Worm (Caenorhabditis elegans) whole organism, L2 larva: Measurements from ENCODE around the gene gop-1.
A peak's percentile ranks its signal among the peaks of the same experiment; 100 is the strongest.

Experiments used
- C34F6.9 ChIP-seq: fragments of 150-350 bp; optimal IDR thresholded peaks from 2 replicates; lab custom pipeline; 2014; ENCODE audit warnings: missing biosample characterization, missing genetic modification characterization
- F13H6.1 ChIP-seq: sonication (generic microtip); optimal IDR thresholded peaks from 2 replicates; lab custom pipeline; 2016; ENCODE audit warnings: missing genetic modification characterization, missing compliant biosample characterization
- R02D3.7 ChIP-seq: fragments of 150-350 bp; optimal IDR thresholded peaks from 2 replicates; lab custom pipeline; 2014; ENCODE audit warnings: missing biosample characterization, missing genetic modification characterization
- Y55F3AM.14 ChIP-seq: fragments of 200-800 bp; sonication (Bioruptor generic); optimal IDR thresholded peaks from 2 replicates; lab custom pipeline; 2018; ENCODE audit warnings: mild to moderate bottlenecking, missing genetic modification characterization, missing compliant biosample characterization
- alr-1 ChIP-seq: fragments of 150-350 bp; optimal IDR thresholded peaks from 2 replicates; lab custom pipeline; 2014; ENCODE audit warnings: missing biosample characterization, missing genetic modification characterization
- aly-2 ChIP-seq: fragments of 150-350 bp; optimal IDR thresholded peaks from 2 replicates; lab custom pipeline; 2014; ENCODE audit warnings: missing biosample characterization, missing genetic modification characterization
- ama-1 ChIP-seq: fragments of 150-350 bp; optimal IDR thresholded peaks from 2 replicates; lab custom pipeline; 2018; ENCODE audit warnings: inconsistent platforms
- blmp-1 ChIP-seq: sonication (generic microtip); optimal IDR thresholded peaks from 2 replicates; lab custom pipeline; 2017; ENCODE audit warnings: missing genetic modification characterization, mild to moderate bottlenecking, missing compliant biosample characterization, antibody characterized with exemption, moderate library complexity; ENCODE audit not compliant: insufficient read depth
- dmd-4 ChIP-seq: sonication (generic microtip); optimal IDR thresholded peaks from 2 replicates; lab custom pipeline; 2017; ENCODE audit warnings: missing biosample characterization, missing genetic modification characterization
- egl-27 ChIP-seq: sonication (generic microtip); optimal IDR thresholded peaks from 3 replicates; lab custom pipeline; 2017; ENCODE audit warnings: missing biosample characterization, missing genetic modification reagents, missing genetic modification characterization
- elt-1 ChIP-seq: fragments of 150-350 bp; optimal IDR thresholded peaks from 2 replicates; lab custom pipeline; 2014; ENCODE audit warnings: missing biosample characterization, missing genetic modification characterization
- elt-3 ChIP-seq: sonication (generic microtip); optimal IDR thresholded peaks from 2 replicates; lab custom pipeline; 2017; ENCODE audit warnings: missing biosample characterization, missing genetic modification characterization
- fos-1 ChIP-seq: fragments of 150-350 bp; optimal IDR thresholded peaks from 2 replicates; lab custom pipeline; 2014; ENCODE audit warnings: missing biosample characterization, missing genetic modification characterization
- lin-11 ChIP-seq: fragments of 150-350 bp; sonication (generic microtip); optimal IDR thresholded peaks from 2 replicates; lab custom pipeline; 2014; ENCODE audit warnings: missing biosample characterization, missing genetic modification characterization, inconsistent platforms, mixed read lengths
- lin-13 ChIP-seq: fragments of 150-350 bp; optimal IDR thresholded peaks from 2 replicates; lab custom pipeline; 2014; ENCODE audit warnings: missing biosample characterization, missing genetic modification reagents, missing genetic modification characterization
- lsy-2 ChIP-seq, 2 experiments: fragments of 150-350 bp in 1 of 2; sonication (generic microtip) in 1 of 2; optimal IDR thresholded peaks; 2 replicates each; lab custom pipeline; 2014 to 2017; ENCODE audit warnings: missing biosample characterization in 2 of 2, missing genetic modification characterization in 2 of 2
- mbf-1 ChIP-seq: sonication (generic microtip); optimal IDR thresholded peaks from 2 replicates; lab custom pipeline; 2017; ENCODE audit warnings: missing biosample characterization, missing genetic modification characterization
- mdl-1 ChIP-seq, 2 experiments: fragments of 150-350 bp in 1 of 2; sonication (generic microtip) in 1 of 2; optimal IDR thresholded peaks; 2 replicates each; lab custom pipeline; 2017; ENCODE audit warnings: missing biosample characterization in 2 of 2, missing genetic modification characterization in 2 of 2
- nhr-11 ChIP-seq: fragments of 150-350 bp; optimal IDR thresholded peaks from 2 replicates; lab custom pipeline; 2014; ENCODE audit warnings: missing biosample characterization, missing genetic modification characterization
- nhr-12 ChIP-seq: fragments of 150-350 bp; optimal IDR thresholded peaks from 2 replicates; lab custom pipeline; 2014; ENCODE audit warnings: missing biosample characterization, missing genetic modification characterization
- nhr-129 ChIP-seq: fragments of 150-350 bp; optimal IDR thresholded peaks from 2 replicates; lab custom pipeline; 2014; ENCODE audit warnings: missing biosample characterization, missing genetic modification characterization
- nhr-21 ChIP-seq: fragments of 150-350 bp; optimal IDR thresholded peaks from 2 replicates; lab custom pipeline; 2014; ENCODE audit warnings: missing biosample characterization, missing genetic modification characterization
- nhr-23 ChIP-seq: fragments of 150-350 bp; optimal IDR thresholded peaks from 2 replicates; lab custom pipeline; 2014; ENCODE audit warnings: missing biosample characterization, missing genetic modification reagents, missing genetic modification characterization
- nhr-25 ChIP-seq: fragments of 150-350 bp; sonication (generic microtip); optimal IDR thresholded peaks from 3 replicates; lab custom pipeline; 2014; ENCODE audit warnings: missing biosample characterization, missing genetic modification characterization
- nhr-77 ChIP-seq: fragments of 150-350 bp; optimal IDR thresholded peaks from 2 replicates; lab custom pipeline; 2014; ENCODE audit warnings: missing biosample characterization, missing genetic modification characterization
- peb-1 ChIP-seq: fragments of 150-350 bp; optimal IDR thresholded peaks from 2 replicates; lab custom pipeline; 2014; ENCODE audit warnings: missing biosample characterization, missing genetic modification characterization
- sem-4 ChIP-seq: fragments of 150-350 bp; optimal IDR thresholded peaks from 2 replicates; lab custom pipeline; 2014; ENCODE audit warnings: missing biosample characterization, missing genetic modification reagents, missing genetic modification characterization
- skn-1 ChIP-seq: sonication (generic microtip); optimal IDR thresholded peaks from 2 replicates; lab custom pipeline; 2017; ENCODE audit warnings: missing biosample characterization, missing genetic modification characterization
- sma-3 ChIP-seq: sonication (generic microtip); optimal IDR thresholded peaks from 2 replicates; lab custom pipeline; 2016; ENCODE audit warnings: missing genetic modification reagents, missing genetic modification characterization, missing compliant biosample characterization
- snpc-4 ChIP-seq: fragments of 150-350 bp; optimal IDR thresholded peaks from 2 replicates; lab custom pipeline; 2014; ENCODE audit warnings: missing biosample characterization, missing genetic modification characterization
- unc-62 ChIP-seq: fragments of 150-350 bp; optimal IDR thresholded peaks from 2 replicates; lab custom pipeline; 2014; ENCODE audit warnings: missing biosample characterization, missing genetic modification reagents, missing genetic modification characterization
- zag-1 ChIP-seq: fragments of 150-350 bp; optimal IDR thresholded peaks from 2 replicates; lab custom pipeline; 2014; ENCODE audit warnings: missing biosample characterization, missing genetic modification characterization
- ztf-11 ChIP-seq: sonication (generic microtip); optimal IDR thresholded peaks from 2 replicates; lab custom pipeline; 2017; ENCODE audit warnings: missing biosample characterization, missing genetic modification characterization
- ztf-4 ChIP-seq: fragments of 150-350 bp; optimal IDR thresholded peaks from 2 replicates; lab custom pipeline; 2014; ENCODE audit warnings: missing biosample characterization, missing genetic modification characterization

The gop-1 gene

ce11 chrIII:5228839-5229238 is 25.4 kb upstream of the gop-1 start:
- TF ChIP-seq lin-13 (GFP tag; lab: Kevin White, UChicago) (no peak), nhr-77 (no peak), elt-3 (tag; lab: Kevin White, UChicago) (no peak), unc-62 (GFP tag; lab: Kevin White, UChicago) (no peak), sma-3 (GFP tag; lab: Kevin White, UChicago) (no peak), dmd-4 (tag; lab: Kevin White, UChicago) (no peak), sem-4 (tag; lab: Kevin White, UChicago) (no peak), fos-1 (tag; lab: Kevin White, UChicago) (no peak), mbf-1 (tag; lab: Kevin White, UChicago) (no peak), nhr-23 (no peak), lin-11 (tag; lab: Kevin White, UChicago) (no peak), peb-1 (no peak), skn-1 (tag; lab: Kevin White, UChicago) (no peak), ztf-11 (tag; lab: Kevin White, UChicago) (no peak), C34F6.9 (tag; lab: Kevin White, UChicago) (no peak)

- TF ChIP-seq snpc-4 (no peak), mbf-1 (tag; lab: Kevin White, UChicago) (no peak), nhr-25 (tag; lab: Kevin White, UChicago) (no peak), lin-13 (GFP tag; lab: Kevin White, UChicago) (no peak), nhr-23 (peak; percentile 35), nhr-11 (tag; lab: Kevin White, UChicago) (no peak), aly-2 (tag; lab: Kevin White, UChicago) (no peak), alr-1 (tag; lab: Kevin White, UChicago) (no peak)
Observed at ce11 chrIII:5229511-5230250, 24.6 kb upstream of the gop-1 start.

ce11 chrIII:5230415-5230814 is 23.8 kb upstream of the gop-1 start, which contains the start of gene prmt-5:
Gene prmt-5, plus strand, starts transcription at chrIII:5230555.
- no peak for TF ChIP-seq elt-1 (tag; lab: Kevin White, UChicago)
- TF ChIP-seq nhr-21 (tag; lab: Kevin White, UChicago): peak; percentile 46
- TF ChIP-seq Y55F3AM.14 (GFP tag; lab: Kevin White, UChicago): peak; percentile 24
- peak; percentile 65 for TF ChIP-seq ama-1 (lab: Kevin White, UChicago)
- TF ChIP-seq nhr-129 (tag; lab: Kevin White, UChicago): peak; percentile 41
- TF ChIP-seq zag-1 (tag; lab: Kevin White, UChicago): no peak
- peak; percentile 8 for TF ChIP-seq F13H6.1 (tag; lab: Kevin White, UChicago)
- TF ChIP-seq lin-13 (GFP tag; lab: Kevin White, UChicago): peak; percentile 34
- peak; percentile 45 for TF ChIP-seq sma-3 (GFP tag; lab: Kevin White, UChicago)
- no peak for TF ChIP-seq nhr-25 (tag; lab: Kevin White, UChicago)
- TF ChIP-seq ztf-4: peak; percentile 53
- TF ChIP-seq, all 48 proteins: peak for 8

ce11 chrIII:5233140-5233539 is 21.1 kb upstream of the gop-1 start:
- no peak for TF ChIP-seq R02D3.7
- no peak for TF ChIP-seq nhr-12 (tag; lab: Kevin White, UChicago)
- no peak for TF ChIP-seq unc-62 (GFP tag; lab: Kevin White, UChicago)
- TF ChIP-seq fos-1 (tag; lab: Kevin White, UChicago): no peak
- no peak for TF ChIP-seq alr-1 (tag; lab: Kevin White, UChicago)
- TF ChIP-seq lsy-2 (tag; optimal IDR thresholded peaks at IDR 0.05; lab: Kevin White, UChicago): no peak
- no peak for TF ChIP-seq lin-11 (tag; lab: Kevin White, UChicago)
- no peak for TF ChIP-seq nhr-25 (tag; lab: Kevin White, UChicago)
- no peak for TF ChIP-seq skn-1 (tag; lab: Kevin White, UChicago)
- no peak for TF ChIP-seq nhr-11 (tag; lab: Kevin White, UChicago)
- no peak for TF ChIP-seq F13H6.1 (tag; lab: Kevin White, UChicago)
- no peak for TF ChIP-seq sem-4 (tag; lab: Kevin White, UChicago)
- no peak for TF ChIP-seq mdl-1 (tag; optimal IDR thresholded peaks at IDR 0.05; lab: Kevin White, UChicago)
- TF ChIP-seq blmp-1 (tag; lab: Kevin White, UChicago): no peak
- TF ChIP-seq egl-27 (tag; lab: Kevin White, UChicago): no peak
